Fruit fly (Drosophila melanogaster): Measurements from ENCODE around the gene ND-B14.5B.

Gene ND-B14.5B

DNA sequence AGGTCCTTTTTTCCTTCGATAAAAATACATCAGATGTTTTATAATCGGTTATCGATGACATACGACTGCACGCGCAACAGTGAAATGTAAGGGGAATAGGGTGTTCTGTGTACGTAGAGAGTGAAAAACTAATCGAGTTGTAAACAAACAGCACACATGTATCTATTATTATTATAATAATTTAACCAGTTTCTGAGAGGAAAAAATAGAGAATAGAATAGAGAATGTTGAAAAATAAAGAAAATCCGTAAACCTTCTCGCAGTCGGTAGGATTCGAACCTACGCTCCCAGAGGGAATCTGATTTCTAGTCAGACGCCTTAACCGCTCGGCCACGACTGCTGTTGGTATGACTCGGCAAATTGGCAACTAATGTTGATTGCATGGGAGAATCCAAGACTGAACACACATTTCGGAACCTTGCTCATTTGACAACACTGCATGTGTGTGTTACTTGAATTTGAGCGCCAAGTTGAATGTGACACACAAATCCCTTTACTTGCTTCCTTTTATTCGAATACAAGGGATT is 27.2 kb upstream of the ND-B14.5B start (continued):
- TF ChIP-seq Ada2b (GFP tag; IDR thresholded peaks at IDR 0.05): no peak
- peak; percentile 25 for TF ChIP-seq D19A (tag; optimal IDR thresholded peaks at IDR 0.05)
- peak; percentile 92 for TF ChIP-seq Bgb (GFP tag; IDR thresholded peaks at IDR 0.05; ENCODE audit: partially characterized antibody)
- peak; percentile 3 for TF ChIP-seq CG6854 (GFP tag; optimal IDR thresholded peaks at IDR 0.05)
- TF ChIP-seq p53 (GFP tag; optimal IDR thresholded peaks at IDR 0.05): no peak
- peak; percentile 0 for TF ChIP-seq CoRest (tag; optimal IDR thresholded peaks at IDR 0.05)
- TF ChIP-seq CG13424 (tag; optimal IDR thresholded peaks at IDR 0.05): no peak
- TF ChIP-seq Jarid2 (GFP tag; optimal IDR thresholded peaks at IDR 0.05): no peak
- TF ChIP-seq CG3838 (GFP tag; optimal IDR thresholded peaks at IDR 0.05): no peak
- peak; percentile 51; the same call in 1 of the 2 replicates for TF ChIP-seq seq (GFP tag; IDR thresholded peaks at IDR 0.05)
- peak; percentile 82 for TF ChIP-seq ato (GFP tag; IDR thresholded peaks at IDR 0.05; ENCODE audit: partially characterized antibody)
- 0 out of 2 replicates have a peak, but pooled peaks have one; percentile 8 for TF ChIP-seq sim (GFP tag; IDR thresholded peaks at IDR 0.05)
- no peak for TF ChIP-seq CG4404 (GFP tag; IDR thresholded peaks at IDR 0.05)
- TF ChIP-seq Hey (tag; optimal IDR thresholded peaks at IDR 0.05): peak; percentile 69
- peak; percentile 23 for TF ChIP-seq YL-1 (GFP tag; optimal IDR thresholded peaks at IDR 0.05)
- TF ChIP-seq CG34422 (GFP tag; IDR thresholded peaks at IDR 0.05): peak; percentile 16; the same call in 1 of the 3 replicates
- TF ChIP-seq Dp (GFP tag; optimal IDR thresholded peaks at IDR 0.05): peak; percentile 92
- peak; percentile 19 for TF ChIP-seq pzg (GFP tag; optimal IDR thresholded peaks at IDR 0.05)
- peak; percentile 58 for TF ChIP-seq CG18262 (tag; optimal IDR thresholded peaks at IDR 0.05)
- TF ChIP-seq CG14710 (tag; optimal IDR thresholded peaks at IDR 0.05): peak; percentile 36
- no peak for TF ChIP-seq insv (GFP tag; optimal IDR thresholded peaks at IDR 0.05)
- peak; percentile 12 for TF ChIP-seq dmrt99B (tag; optimal IDR thresholded peaks at IDR 0.05)
- no peak for TF ChIP-seq Neu2 (GFP tag; optimal IDR thresholded peaks at IDR 0.05; ENCODE audit: borderline replicate concordance)
- no peak for TF ChIP-seq CG15601 (tag; optimal IDR thresholded peaks at IDR 0.05)
- peak; percentile 44; the same call in 1 of the 2 replicates for TF ChIP-seq CG31441 (GFP tag; IDR thresholded peaks at IDR 0.05)
- TF ChIP-seq CG17328 (GFP tag; IDR thresholded peaks at IDR 0.05): peak; percentile 71
- TF ChIP-seq CG2116 (GFP tag; optimal IDR thresholded peaks at IDR 0.05): peak; percentile 57
- peak; percentile 99 for TF ChIP-seq CG6254 (GFP tag; optimal IDR thresholded peaks at IDR 0.05)
- no peak for TF ChIP-seq kni (GFP tag; optimal IDR thresholded peaks at IDR 0.05)
- TF ChIP-seq ci (GFP tag; IDR thresholded peaks at IDR 0.05): peak; percentile 72; the same call in 2 of the 3 replicates
- peak; percentile 77 for TF ChIP-seq Scr (GFP tag; IDR thresholded peaks at IDR 0.05; ENCODE audit: partially characterized antibody)
- TF ChIP-seq Meics (GFP tag; optimal IDR thresholded peaks at IDR 0.05): peak; percentile 19
- TF ChIP-seq vnd (GFP tag; IDR thresholded peaks at IDR 0.05; ENCODE audit: partially characterized antibody): peak; percentile 80
- TF ChIP-seq pnt (GFP tag; optimal IDR thresholded peaks at IDR 0.05): no peak
- TF ChIP-seq Opbp (GFP tag; IDR thresholded peaks at IDR 0.05; ENCODE audit: partially characterized antibody): peak; percentile 94; the same call in 2 of the 3 replicates
- TF ChIP-seq eve (GFP tag; optimal IDR thresholded peaks at IDR 0.05): peak in 1 of 2 experiments; percentile 19
- TF ChIP-seq salm (tag; optimal IDR thresholded peaks at IDR 0.05): peak; percentile 10
- peak; percentile 26 for TF ChIP-seq CG3281 (GFP tag; optimal IDR thresholded peaks at IDR 0.05)
- no peak for TF ChIP-seq z (GFP tag; IDR thresholded peaks at IDR 0.05)
- peak; percentile 100 for TF ChIP-seq Bdp1 (GFP tag; optimal IDR thresholded peaks at IDR 0.05)
- TF ChIP-seq hkb (optimal IDR thresholded peaks at IDR 0.05): no peak
- TF ChIP-seq hkb (GFP tag; IDR thresholded peaks at IDR 0.05): peak; percentile 79
- TF ChIP-seq zfh1 (GFP tag; IDR thresholded peaks at IDR 0.05): 0 out of 3 replicates have a peak, but pooled peaks have one; percentile 32
- TF ChIP-seq lbe (GFP tag; optimal IDR thresholded peaks at IDR 0.05): peak; percentile 65
- peak; percentile 93 for TF ChIP-seq CG10267 (tag; optimal IDR thresholded peaks at IDR 0.05)
- peak; percentile 51 for TF ChIP-seq CG6813 (GFP tag; optimal IDR thresholded peaks at IDR 0.05)
- peak; percentile 35 for TF ChIP-seq Vsx1 (GFP tag; optimal IDR thresholded peaks at IDR 0.05)
- TF ChIP-seq Nf-YA (GFP tag; IDR thresholded peaks at IDR 0.05): no peak
- TF ChIP-seq Dll (GFP tag; IDR thresholded peaks at IDR 0.05; ENCODE audit: partially characterized antibody): peak; percentile 71

Data from whole organism, embryonic.